Worm (Caenorhabditis elegans): Measurements from ENCODE around the gene C14B9.8.

DNA sequence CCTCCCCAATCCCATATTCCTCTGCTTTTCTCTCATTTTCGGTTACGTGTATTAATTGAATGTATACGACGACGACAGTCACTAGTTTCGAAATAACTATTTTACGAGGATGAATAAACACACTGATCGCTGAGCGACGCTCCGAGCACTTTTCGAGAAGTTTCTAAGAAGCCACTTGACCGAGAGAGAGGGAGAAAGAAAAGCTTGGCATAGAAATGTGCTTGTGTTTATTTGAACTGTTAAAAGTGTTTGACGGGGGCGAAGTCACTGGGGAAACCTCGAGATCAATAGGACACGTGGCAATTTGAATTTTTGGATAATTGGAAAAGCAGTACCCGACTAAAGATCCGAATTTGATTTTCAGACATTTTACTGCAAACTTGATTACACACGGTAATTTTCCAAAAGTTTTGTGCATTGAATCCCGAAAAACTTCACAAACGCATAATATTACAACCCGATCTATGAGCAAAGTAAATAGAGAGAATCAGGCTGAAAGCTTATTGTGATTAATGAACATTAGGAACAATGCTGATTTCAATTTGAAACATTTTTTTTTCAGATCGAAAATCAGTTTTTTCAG is 7.8 kb downstream of the C14B9.8 start:
- no peak for TF ChIP-seq lsl-1 (GFP tag; optimal IDR thresholded peaks at IDR 0.05)
- TF ChIP-seq unc-130 (GFP tag; optimal IDR thresholded peaks at IDR 0.05): no peak
